Fruit fly (Drosophila melanogaster): Measurements from ENCODE around the gene htk.

The htk gene

DNA sequence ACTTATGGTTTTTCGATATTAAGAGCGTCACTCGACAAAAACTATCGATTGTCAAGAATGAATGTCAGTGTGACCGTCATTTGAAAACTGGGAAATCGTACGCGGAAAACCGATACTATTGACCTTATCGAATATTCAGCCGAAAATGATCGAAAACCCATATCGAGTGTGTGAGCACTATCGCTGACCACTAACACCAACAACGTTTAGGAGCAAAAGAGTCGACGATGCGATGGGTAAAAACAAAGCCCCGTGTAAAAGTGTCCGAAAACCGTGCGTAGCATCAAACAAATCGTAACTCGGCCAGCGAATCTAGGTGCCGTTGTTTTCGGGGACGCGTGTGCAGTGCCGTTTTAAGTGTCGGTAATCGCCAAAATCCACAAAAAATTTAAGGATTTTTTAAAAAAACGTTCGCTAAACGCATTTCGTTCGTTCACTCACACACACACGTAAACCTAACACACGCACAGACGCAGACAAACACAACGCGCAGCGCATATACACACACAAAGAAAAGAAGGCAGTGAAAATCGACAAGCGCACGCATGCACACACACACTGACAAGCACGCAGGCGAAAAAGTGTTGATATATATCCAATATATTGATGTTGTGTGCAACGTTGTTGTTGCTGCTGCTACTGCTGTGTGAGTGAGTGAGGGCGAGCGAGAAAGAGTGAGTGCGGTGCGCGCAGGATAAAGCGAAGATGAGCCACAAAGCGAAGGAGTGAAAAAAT, 20.5 kb downstream of the htk start, which contains the start of the genes CG7326 and Dora:
CG7326 (minus strand) TSS at position 29 of the 735 bp plus-strand sequence.
Dora (plus strand) TSS at position 203 of the 735 bp plus-strand sequence.
- TF ChIP-seq CG9948 (tag; optimal IDR thresholded peaks at IDR 0.05) (no peak), CG4496 (GFP tag; IDR thresholded peaks at IDR 0.05) (no peak), Ets98B (GFP tag; IDR thresholded peaks at IDR 0.05) (no peak), CG13204 (GFP tag; optimal IDR thresholded peaks at IDR 0.05) (peak; percentile 20), EcR (GFP tag; optimal IDR thresholded peaks at IDR 0.05) (peak; percentile 46), CG17806 (tag; optimal IDR thresholded peaks at IDR 0.05) (no peak), D1 (tag; optimal IDR thresholded peaks at IDR 0.05) (no peak), CG8301 (tag; optimal IDR thresholded peaks at IDR 0.05) (no peak)

DNA sequence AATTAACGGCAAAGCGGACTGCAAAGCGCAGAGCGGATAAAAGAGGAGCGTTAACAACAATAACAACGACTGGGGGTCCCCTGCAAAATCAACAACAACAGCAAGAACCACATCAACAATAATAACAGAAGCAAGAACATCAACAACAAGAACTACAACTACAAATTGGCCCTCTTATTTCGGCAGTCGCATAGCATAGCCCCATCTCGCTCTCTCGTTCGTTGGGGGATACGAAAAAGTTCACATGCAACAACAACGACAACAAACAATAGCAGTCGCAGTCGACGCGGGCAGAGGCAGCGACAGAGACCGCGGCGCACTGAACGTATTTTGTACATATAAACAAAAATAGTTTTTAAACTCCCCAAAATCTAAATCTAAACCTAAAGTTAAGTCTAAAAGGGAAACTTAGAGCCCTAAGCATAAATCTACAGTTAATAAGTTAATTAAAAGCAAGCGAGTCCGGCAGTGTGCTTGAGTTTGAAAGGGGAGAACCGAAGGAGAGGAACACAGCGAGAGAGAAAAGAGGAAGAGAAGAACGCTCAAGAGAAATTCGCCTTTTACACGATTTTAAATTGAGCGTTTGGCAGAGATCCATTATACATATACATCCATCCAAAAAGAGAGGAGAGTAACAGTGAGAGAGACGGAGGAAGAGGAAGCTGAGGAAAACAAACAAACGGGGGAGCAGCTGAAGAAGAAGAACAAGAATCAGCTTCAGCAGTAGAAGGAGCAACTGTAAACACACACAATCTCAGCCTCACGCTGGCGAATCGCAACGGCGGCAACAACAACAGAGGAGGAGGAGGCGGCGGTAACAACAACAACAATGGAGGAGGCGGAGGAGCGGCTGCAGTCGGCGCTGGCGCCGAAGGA, 21.3 kb downstream of the htk start:
- no peak for TF ChIP-seq CG9948 (tag; optimal IDR thresholded peaks at IDR 0.05)
- peak; percentile 93 for TF ChIP-seq CG13204 (GFP tag; optimal IDR thresholded peaks at IDR 0.05)
- TF ChIP-seq CG17806 (tag; optimal IDR thresholded peaks at IDR 0.05) = no peak

DNA sequence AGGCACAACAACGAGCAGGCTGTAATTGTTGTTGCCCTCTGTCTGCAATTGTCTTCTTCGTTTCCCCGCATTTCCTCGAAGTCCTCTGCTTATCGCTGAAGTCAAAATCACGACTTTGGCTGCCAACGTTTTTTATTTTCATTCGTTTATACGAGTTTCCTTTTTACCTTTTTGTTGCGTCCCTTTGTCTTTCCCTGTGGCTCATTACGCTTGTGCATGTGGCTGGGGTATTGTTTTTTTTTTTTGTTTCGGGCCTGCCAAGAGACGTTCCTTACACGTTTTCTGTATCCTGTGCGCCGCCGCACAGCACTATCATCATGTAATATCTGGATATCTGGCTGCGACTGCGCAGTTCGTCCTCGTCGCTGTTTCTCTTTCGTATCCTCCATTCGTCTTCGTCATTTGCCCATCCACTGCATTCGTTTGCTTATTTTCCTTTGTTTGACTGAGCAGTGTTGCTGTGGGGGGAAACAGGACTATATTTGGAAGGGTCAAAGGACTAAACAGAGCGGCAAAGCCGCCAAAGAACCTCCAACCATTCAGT, 22.9 kb downstream of the htk start:
- TF ChIP-seq fd96Ca (GFP tag; IDR thresholded peaks at IDR 0.05) = no peak
- TF ChIP-seq CG10348 (GFP tag; IDR thresholded peaks at IDR 0.05) = no peak
- no peak for TF ChIP-seq Ets98B (GFP tag; IDR thresholded peaks at IDR 0.05)
- no peak for TF ChIP-seq CG14655 (GFP tag; optimal IDR thresholded peaks at IDR 0.05)
- TF ChIP-seq CG34367 (tag; optimal IDR thresholded peaks at IDR 0.05) = peak; percentile 7
- TF ChIP-seq CG12605 (GFP tag; IDR thresholded peaks at IDR 0.05) = no peak
- no peak for TF ChIP-seq CG4496 (GFP tag; IDR thresholded peaks at IDR 0.05)
- peak; percentile 48 for TF ChIP-seq gl (tag; optimal IDR thresholded peaks at IDR 0.05)
- TF ChIP-seq CG8159 (tag; optimal IDR thresholded peaks at IDR 0.05) = peak; percentile 10
- TF ChIP-seq CG13204 (GFP tag; optimal IDR thresholded peaks at IDR 0.05) = peak; percentile 71
- peak; percentile 50 for TF ChIP-seq EcR (GFP tag; optimal IDR thresholded peaks at IDR 0.05)
- no peak for TF ChIP-seq CG9948 (tag; optimal IDR thresholded peaks at IDR 0.05)
- peak; percentile 14 for TF ChIP-seq CG15710 (tag; optimal IDR thresholded peaks at IDR 0.05)
- no peak for TF ChIP-seq Pif1B (GFP tag; optimal IDR thresholded peaks at IDR 0.05)
- TF ChIP-seq CG17806 (tag; optimal IDR thresholded peaks at IDR 0.05) = peak; percentile 19
- TF ChIP-seq Snoo (tag; optimal IDR thresholded peaks at IDR 0.05) = no peak
- no peak for TF ChIP-seq CG32121 (GFP tag; IDR thresholded peaks at IDR 0.05)
- no peak for TF ChIP-seq Pif1A (GFP tag; optimal IDR thresholded peaks at IDR 0.05)
- TF ChIP-seq D1 (tag; optimal IDR thresholded peaks at IDR 0.05) = no peak
- TF ChIP-seq rn (GFP tag; IDR thresholded peaks at IDR 0.05) = no peak
- TF ChIP-seq CG8301 (tag; optimal IDR thresholded peaks at IDR 0.05) = no peak

DNA sequence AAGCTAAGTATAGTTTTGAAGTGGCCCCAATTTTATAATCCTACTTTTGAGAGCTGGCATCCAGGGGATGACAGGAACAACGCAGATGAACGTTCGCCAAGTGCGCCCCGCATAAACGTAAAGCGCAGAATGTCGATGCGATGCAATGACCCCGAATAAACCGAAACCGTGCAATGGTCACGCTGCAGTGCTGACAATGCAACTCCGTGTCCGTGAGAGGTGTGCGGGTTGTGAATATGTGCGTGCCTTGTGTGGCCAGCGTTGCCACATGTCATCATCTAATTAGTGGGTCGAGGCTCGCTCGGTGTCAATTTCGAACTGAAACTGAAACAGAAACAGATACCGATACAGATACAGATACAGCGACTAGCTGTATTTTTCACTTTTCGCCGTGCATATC, 24.7 kb downstream of the htk start:
- TF ChIP-seq EcR (GFP tag; optimal IDR thresholded peaks at IDR 0.05) (peak; percentile 80), CG15710 (tag; optimal IDR thresholded peaks at IDR 0.05) (no peak)

DNA sequence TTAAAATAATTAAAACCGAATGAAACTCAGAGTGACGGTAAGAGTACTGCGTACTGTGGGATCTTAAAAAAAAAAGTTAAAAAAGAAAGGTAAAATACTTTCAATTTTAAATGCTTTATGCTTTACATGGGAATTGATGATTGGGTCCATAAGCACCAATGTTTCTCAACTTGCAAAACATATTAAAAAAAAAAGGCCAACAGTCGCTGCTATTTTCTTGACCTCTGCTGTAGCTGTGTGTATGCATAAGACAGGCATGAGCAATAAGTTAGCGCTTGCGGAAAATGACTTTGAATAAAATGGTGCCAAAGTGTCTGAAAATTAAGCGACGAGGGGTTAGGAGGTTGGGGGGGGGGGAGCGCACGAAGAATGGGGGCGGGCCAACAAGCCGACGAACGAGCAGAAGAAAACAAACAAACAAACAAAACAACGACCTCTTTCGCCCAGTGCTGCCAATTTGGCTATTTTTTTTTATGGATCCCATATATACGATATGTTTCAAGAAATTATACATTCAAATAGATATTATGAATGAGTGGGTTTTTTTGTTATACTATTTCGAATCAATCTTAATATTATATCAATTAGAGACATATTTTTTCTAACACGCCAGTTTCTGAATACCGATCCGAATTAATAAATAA, 26.1 kb downstream of the htk start:
- peak; percentile 74 for TF ChIP-seq CG12605 (GFP tag; IDR thresholded peaks at IDR 0.05)
- peak; percentile 81 for TF ChIP-seq CG8159 (tag; optimal IDR thresholded peaks at IDR 0.05)
- TF ChIP-seq CG9948 (tag; optimal IDR thresholded peaks at IDR 0.05) = peak; percentile 68
- no peak for TF ChIP-seq CG10348 (GFP tag; IDR thresholded peaks at IDR 0.05)
- TF ChIP-seq CG14655 (GFP tag; optimal IDR thresholded peaks at IDR 0.05) = no peak
- no peak for TF ChIP-seq EcR (GFP tag; optimal IDR thresholded peaks at IDR 0.05)
- TF ChIP-seq CG4496 (GFP tag; IDR thresholded peaks at IDR 0.05) = peak; percentile 79; the same call in 2 of the 3 replicates
- peak; percentile 71 for TF ChIP-seq CG15710 (tag; optimal IDR thresholded peaks at IDR 0.05)
- peak; percentile 59 for TF ChIP-seq CG34367 (tag; optimal IDR thresholded peaks at IDR 0.05)
- no peak for TF ChIP-seq D1 (tag; optimal IDR thresholded peaks at IDR 0.05)
- peak; percentile 65 for TF ChIP-seq Snoo (tag; optimal IDR thresholded peaks at IDR 0.05)
- TF ChIP-seq Pif1A (GFP tag; optimal IDR thresholded peaks at IDR 0.05) = no peak
- TF ChIP-seq Ets98B (GFP tag; IDR thresholded peaks at IDR 0.05) = peak; percentile 74
- TF ChIP-seq fd96Ca (GFP tag; IDR thresholded peaks at IDR 0.05) = peak; percentile 75
- peak; percentile 39; the same call in 1 of the 2 replicates for TF ChIP-seq rn (GFP tag; IDR thresholded peaks at IDR 0.05)
- TF ChIP-seq CG32121 (GFP tag; IDR thresholded peaks at IDR 0.05) = peak; percentile 76
- peak; percentile 35 for TF ChIP-seq CG13204 (GFP tag; optimal IDR thresholded peaks at IDR 0.05)
- peak; percentile 57 for TF ChIP-seq CG8301 (tag; optimal IDR thresholded peaks at IDR 0.05)
- peak; percentile 78 for TF ChIP-seq Pif1B (GFP tag; optimal IDR thresholded peaks at IDR 0.05)
- peak; percentile 54 for TF ChIP-seq gl (tag; optimal IDR thresholded peaks at IDR 0.05)
- peak; percentile 79 for TF ChIP-seq CG17806 (tag; optimal IDR thresholded peaks at IDR 0.05)

Data from whole organism, pupa.